ENCODE assay signal across 2 fruit fly cellular contexts in genomic region chr2L:297480-298284, dm6.
A peak's percentile ranks its signal among the peaks of the same experiment; 100 is the strongest.
TF ChIP-seq lines count a peak whose summit lies in the region.

Gene Pi3K21B (plus strand): TSS chr2L:297880.

TF ChIP-seq in whole organism, embryonic, 481 proteins besides CTCF, POLR2A, EP300 and RAD21 (continued from another document and continues in another):
- TF ChIP-seq CG11504 (tag; optimal IDR thresholded peaks at IDR 0.05; lab: Kevin White, UChicago): peak; percentile 88
- peak; percentile 97 for TF ChIP-seq CG9932 (GFP tag; IDR thresholded peaks at IDR 0.05; lab: Robert Waterston, UW)
- TF ChIP-seq kah (GFP tag; optimal IDR thresholded peaks at IDR 0.05; lab: Kevin White, UChicago): peak; percentile 89
- TF ChIP-seq CG17802 (tag; optimal IDR thresholded peaks at IDR 0.05; lab: Kevin White, UChicago): peak; percentile 68
- TF ChIP-seq CG12236 (GFP tag; optimal IDR thresholded peaks at IDR 0.05; lab: Kevin White, UChicago): peak; percentile 77
- TF ChIP-seq sr (GFP tag; IDR thresholded peaks at IDR 0.05; lab: Robert Waterston, UW): peak; percentile 52; the same call in 1 of the 3 replicates
- peak; percentile 54 for TF ChIP-seq psq (GFP tag; optimal IDR thresholded peaks at IDR 0.05; lab: Kevin White, UChicago)
- TF ChIP-seq disco-r (GFP tag; optimal IDR thresholded peaks at IDR 0.05; lab: Kevin White, UChicago): peak; percentile 57
- TF ChIP-seq pnt (GFP tag; optimal IDR thresholded peaks at IDR 0.05; lab: Kevin White, UChicago): peak; percentile 79
- peak; percentile 82 for TF ChIP-seq gsb-n (tag; optimal IDR thresholded peaks at IDR 0.05; lab: Kevin White, UChicago)
- peak; percentile 57 for TF ChIP-seq wek (GFP tag; optimal IDR thresholded peaks at IDR 0.05; lab: Kevin White, UChicago)
- peak; percentile 59; the same call in 1 of the 3 replicates for TF ChIP-seq Optix (GFP tag; IDR thresholded peaks at IDR 0.05; lab: Robert Waterston, UW)
- peak; percentile 86 for TF ChIP-seq dmrt99B (tag; optimal IDR thresholded peaks at IDR 0.05; lab: Kevin White, UChicago)
- peak; percentile 43 for TF ChIP-seq jing (GFP tag; optimal IDR thresholded peaks at IDR 0.05; lab: Kevin White, UChicago)
- peak; percentile 34; the same call in 1 of the 2 replicates for TF ChIP-seq unc-4 (GFP tag; IDR thresholded peaks at IDR 0.05; lab: Robert Waterston, UW; ENCODE audit: partially characterized antibody)
- peak; percentile 89 for TF ChIP-seq CG17829 (tag; optimal IDR thresholded peaks at IDR 0.05; lab: Kevin White, UChicago)
- peak; percentile 92 for TF ChIP-seq ind (GFP tag; optimal IDR thresholded peaks at IDR 0.05; lab: Kevin White, UChicago)
- TF ChIP-seq CG7556 (GFP tag; optimal IDR thresholded peaks at IDR 0.05; lab: Kevin White, UChicago): peak; percentile 93
- TF ChIP-seq h (optimal IDR thresholded peaks at IDR 0.05; lab: Kevin White, UChicago): no peak
- TF ChIP-seq prd (optimal IDR thresholded peaks at IDR 0.05; lab: Kevin White, UChicago): no peak
- TF ChIP-seq prd (GFP tag; IDR thresholded peaks at IDR 0.05; lab: Robert Waterston, UW): peak; percentile 87
- peak; percentile 58 for TF ChIP-seq Neu2 (GFP tag; optimal IDR thresholded peaks at IDR 0.05; lab: Kevin White, UChicago; ENCODE audit: borderline replicate concordance)
- TF ChIP-seq zen2 (GFP tag; IDR thresholded peaks at IDR 0.05; lab: Robert Waterston, UW; ENCODE audit: partially characterized antibody): no peak
- TF ChIP-seq CG15011 (GFP tag; optimal IDR thresholded peaks at IDR 0.05; lab: Kevin White, UChicago): peak; percentile 83
- peak; percentile 80 for TF ChIP-seq CG13123 (GFP tag; optimal IDR thresholded peaks at IDR 0.05; lab: Kevin White, UChicago)
- peak; percentile 85 to 90 for TF ChIP-seq Pdp1 (GFP tag; optimal IDR thresholded peaks at IDR 0.05; lab: Kevin White, UChicago)
- peak; percentile 78 for TF ChIP-seq CG17912 (GFP tag; optimal IDR thresholded peaks at IDR 0.05; lab: Kevin White, UChicago)
- peak; percentile 64 for TF ChIP-seq CG14050 (GFP tag; IDR thresholded peaks at IDR 0.05; lab: Robert Waterston, UW)
- peak; percentile 91 for TF ChIP-seq ci (GFP tag; IDR thresholded peaks at IDR 0.05; lab: Robert Waterston, UW)
- peak; percentile 84 for TF ChIP-seq Rx (GFP tag; IDR thresholded peaks at IDR 0.05; lab: Robert Waterston, UW)
- no peak for TF ChIP-seq Doc3 (GFP tag; IDR thresholded peaks at IDR 0.05; lab: Robert Waterston, UW; ENCODE audit: partially characterized antibody)
- TF ChIP-seq Max (GFP tag; optimal IDR thresholded peaks at IDR 0.05; lab: Kevin White, UChicago): peak; percentile 88
- peak; percentile 83 for TF ChIP-seq lbe (GFP tag; optimal IDR thresholded peaks at IDR 0.05; lab: Kevin White, UChicago)
- TF ChIP-seq Gsc (GFP tag; IDR thresholded peaks at IDR 0.05; lab: Robert Waterston, UW): no peak
- TF ChIP-seq CG7786 (GFP tag; optimal IDR thresholded peaks at IDR 0.05; lab: Kevin White, UChicago): peak; percentile 95
- peak; percentile 96 for TF ChIP-seq CG2120 (GFP tag; optimal IDR thresholded peaks at IDR 0.05; lab: Kevin White, UChicago)
- peak; percentile 67 for TF ChIP-seq CG31224 (GFP tag; IDR thresholded peaks at IDR 0.05; lab: Robert Waterston, UW)
- TF ChIP-seq CG7357 (GFP tag; IDR thresholded peaks at IDR 0.05; lab: Robert Waterston, UW): peak; percentile 70
- peak; percentile 69 for TF ChIP-seq H15 (GFP tag; IDR thresholded peaks at IDR 0.05; lab: Robert Waterston, UW)
- TF ChIP-seq CG12219 (GFP tag; optimal IDR thresholded peaks at IDR 0.05; lab: Kevin White, UChicago): peak; percentile 37
- TF ChIP-seq CG17328 (GFP tag; IDR thresholded peaks at IDR 0.05; lab: Robert Waterston, UW): peak; percentile 75; the same call in 1 of the 2 replicates
- peak; percentile 93 for TF ChIP-seq CG8944 (GFP tag; optimal IDR thresholded peaks at IDR 0.05; lab: Kevin White, UChicago)
- TF ChIP-seq CG31388 (GFP tag; optimal IDR thresholded peaks at IDR 0.05; lab: Kevin White, UChicago): peak; percentile 82
- TF ChIP-seq CG7745 (tag; optimal IDR thresholded peaks at IDR 0.05; lab: Kevin White, UChicago): no peak
- TF ChIP-seq CG2202 (tag; optimal IDR thresholded peaks at IDR 0.05; lab: Kevin White, UChicago): peak; percentile 62
- peak; percentile 92 for TF ChIP-seq sug (tag; optimal IDR thresholded peaks at IDR 0.05; lab: Kevin White, UChicago)
- 0 out of 2 replicates have a peak, but pooled peaks have one; percentile 39 for TF ChIP-seq CG42726 (GFP tag; IDR thresholded peaks at IDR 0.05; lab: Robert Waterston, UW; ENCODE audit: partially characterized antibody)
- TF ChIP-seq Vsx1 (GFP tag; optimal IDR thresholded peaks at IDR 0.05; lab: Kevin White, UChicago): peak; percentile 61
- peak; percentile 96 for TF ChIP-seq bab2 (GFP tag; optimal IDR thresholded peaks at IDR 0.05; lab: Kevin White, UChicago)
- TF ChIP-seq ac (GFP tag; optimal IDR thresholded peaks at IDR 0.05; lab: Kevin White, UChicago): peak; percentile 14
- TF ChIP-seq fd102C (GFP tag; optimal IDR thresholded peaks at IDR 0.05; lab: Kevin White, UChicago): no peak
- TF ChIP-seq dan (GFP tag; IDR thresholded peaks at IDR 0.05; lab: Robert Waterston, UW): no peak
- peak; percentile 86 for TF ChIP-seq CG8290 (GFP tag; optimal IDR thresholded peaks at IDR 0.05; lab: Kevin White, UChicago)
- peak in 1 of 2 experiments; percentile 96 for TF ChIP-seq CG8290 (tag; optimal IDR thresholded peaks at IDR 0.05; lab: Kevin White, UChicago)
- TF ChIP-seq chinmo (GFP tag; IDR thresholded peaks at IDR 0.05; lab: Robert Waterston, UW; ENCODE audit: partially characterized antibody): 0 out of 4 replicates have a peak, but pooled peaks have one; percentile 70
- TF ChIP-seq CG13894 (tag; optimal IDR thresholded peaks at IDR 0.05; lab: Kevin White, UChicago): peak; percentile 89
- peak; percentile 90 for TF ChIP-seq Sox100B (GFP tag; optimal IDR thresholded peaks at IDR 0.05; lab: Kevin White, UChicago)
- peak; percentile 86 for TF ChIP-seq CG10654 (GFP tag; optimal IDR thresholded peaks at IDR 0.05; lab: Kevin White, UChicago)
- TF ChIP-seq Sry-β (GFP tag; optimal IDR thresholded peaks at IDR 0.05; lab: Kevin White, UChicago): no peak
- peak; percentile 96 for TF ChIP-seq mam (GFP tag; optimal IDR thresholded peaks at IDR 0.05; lab: Kevin White, UChicago)
- 0 out of 2 replicates have a peak, but pooled peaks have one; percentile 12 for TF ChIP-seq sna (GFP tag; IDR thresholded peaks at IDR 0.05; lab: Robert Waterston, UW; ENCODE audit: partially characterized antibody)
- peak; percentile 99 for TF ChIP-seq CG7928 (GFP tag; optimal IDR thresholded peaks at IDR 0.05; lab: Kevin White, UChicago)
- TF ChIP-seq schlank (tag; optimal IDR thresholded peaks at IDR 0.05; lab: Kevin White, UChicago): peak; percentile 38

TF ChIP-seq in whole organism, prepupa, 60 proteins besides CTCF, POLR2A, EP300 and RAD21 (continued from another document):
- TF ChIP-seq Smox (GFP tag; optimal IDR thresholded peaks at IDR 0.05; lab: Kevin White, UChicago) (peak; percentile 84), net (GFP tag; optimal IDR thresholded peaks at IDR 0.05; lab: Kevin White, UChicago) (peak; percentile 85), Hr38 (GFP tag; optimal IDR thresholded peaks at IDR 0.05; lab: Kevin White, UChicago) (peak; percentile 76), Ets96B (tag; optimal IDR thresholded peaks at IDR 0.05; lab: Kevin White, UChicago) (peak; percentile 87), eg (GFP tag; IDR thresholded peaks at IDR 0.05; lab: Robert Waterston, UW) (peak; percentile 81), CG31627 (GFP tag; optimal IDR thresholded peaks at IDR 0.05; lab: Kevin White, UChicago) (peak; percentile 93), esn (GFP tag; optimal IDR thresholded peaks at IDR 0.05; lab: Kevin White, UChicago) (peak; percentile 91), CG6854 (GFP tag; optimal IDR thresholded peaks at IDR 0.05; lab: Kevin White, UChicago) (peak; percentile 18)
